Worm (Caenorhabditis elegans) whole organism, L4 larva: ENCODE results near the gene mrck-1.

Experiments
- F26F4.8 ChIP-seq: fragments of 200-800 bp; sonication (Bioruptor generic); conservative IDR thresholded peaks from 2 replicates; pipeline ENCODE4 v1.3.6; 2022; ENCODE audit warnings: missing genetic modification characterization, missing compliant biosample characterization
- F44E2.7 ChIP-seq: fragments of 200-800 bp; sonication (Bioruptor generic); IDR thresholded peaks from 2 replicates; pipeline ENCODE4 v2.1.2; 2022; ENCODE audit warnings: missing genetic modification characterization, missing compliant biosample characterization
- F49E8.2 ChIP-seq: sonication (generic microtip); optimal IDR thresholded peaks from 2 replicates; lab custom pipeline; 2016; ENCODE audit warnings: missing compliant biosample characterization, mild to moderate bottlenecking, missing genetic modification characterization, borderline replicate concordance
- T20F7.1 ChIP-seq: fragments of 200-800 bp; sonication (Bioruptor generic); optimal IDR thresholded peaks from 2 replicates; lab custom pipeline; 2018; ENCODE audit warnings: mild to moderate bottlenecking, missing genetic modification characterization, missing compliant biosample characterization
- T26A8.4 ChIP-seq: fragments of 200-800 bp; sonication (Bioruptor generic); IDR thresholded peaks from 2 replicates; pipeline ENCODE4 v1.3.6; 2022; ENCODE audit warnings: missing genetic modification characterization, missing compliant biosample characterization
- Y48G9A.11 ChIP-seq: fragments of 200-800 bp; sonication (Bioruptor generic); IDR thresholded peaks from 2 replicates; pipeline ENCODE4 v1.3.6; 2022; ENCODE audit warnings: missing genetic modification reagents, missing genetic modification characterization, missing compliant biosample characterization
- Y5F2A.4 ChIP-seq: fragments of 200-800 bp; sonication (Bioruptor generic); optimal IDR thresholded peaks from 2 replicates; lab custom pipeline; 2018; ENCODE audit warnings: mild to moderate bottlenecking, missing genetic modification characterization, missing compliant biosample characterization
- ZK337.2 ChIP-seq: fragments of 200-800 bp; sonication (Bioruptor generic); IDR thresholded peaks from 2 replicates; pipeline ENCODE4 v1.3.6; 2022; ENCODE audit warnings: missing genetic modification reagents, missing genetic modification characterization, missing compliant biosample characterization
- aha-1 ChIP-seq: fragments of 150-350 bp; peaks from one replicate; lab custom pipeline; 2014; ENCODE audit warnings: missing biosample characterization, missing genetic modification characterization
- aly-2 ChIP-seq: sonication (generic microtip); optimal IDR thresholded peaks from 2 replicates; lab custom pipeline; 2018; ENCODE audit warnings: missing biosample characterization, missing genetic modification characterization
- arid-1 ChIP-seq: fragments of 200-800 bp; sonication (Bioruptor generic); conservative IDR thresholded peaks from 2 replicates; pipeline ENCODE4 v1.3.6; 2022; ENCODE audit warnings: missing genetic modification reagents, missing genetic modification characterization, missing compliant biosample characterization
- attf-4 ChIP-seq: sonication (generic microtip); optimal IDR thresholded peaks from 3 replicates; lab custom pipeline; 2017; ENCODE audit warnings: missing biosample characterization, missing genetic modification characterization
- ceh-44 ChIP-seq: fragments of 200-800 bp; sonication (Bioruptor generic); IDR thresholded peaks from 2 replicates; pipeline ENCODE4 v1.3.6; 2022; ENCODE audit warnings: missing genetic modification reagents, missing genetic modification characterization, missing compliant biosample characterization
- ceh-62 ChIP-seq: sonication (generic microtip); optimal IDR thresholded peaks from 2 replicates; lab custom pipeline; 2017; ENCODE audit warnings: missing biosample characterization, missing genetic modification characterization
- cey-2 ChIP-seq: sonication (generic microtip); optimal IDR thresholded peaks from 3 replicates; lab custom pipeline; 2017; ENCODE audit warnings: missing genetic modification characterization, mild to moderate bottlenecking, missing compliant biosample characterization, antibody characterized with exemption, borderline replicate concordance; ENCODE audit not compliant: insufficient read depth
- dmd-6 ChIP-seq: fragments of 200-800 bp; sonication (Bioruptor generic); IDR thresholded peaks from 2 replicates; pipeline ENCODE4 v1.3.6; 2022; ENCODE audit warnings: missing genetic modification reagents, missing genetic modification characterization, missing compliant biosample characterization
- dmd-8 ChIP-seq: fragments of 200-800 bp; sonication (Bioruptor generic); IDR thresholded peaks from 2 replicates; pipeline ENCODE4 v1.3.6; 2022; ENCODE audit warnings: missing genetic modification characterization, missing compliant biosample characterization
- dmd-9 ChIP-seq: fragments of 200-800 bp; sonication (Bioruptor generic); IDR thresholded peaks from 2 replicates; pipeline ENCODE4 v1.3.6; 2022; ENCODE audit warnings: missing genetic modification reagents, missing genetic modification characterization, missing compliant biosample characterization
- fos-1 ChIP-seq: fragments of 150-350 bp; optimal IDR thresholded peaks from 2 replicates; lab custom pipeline; 2014; ENCODE audit warnings: missing biosample characterization, missing genetic modification characterization
- gei-8 ChIP-seq: fragments of 200-800 bp; sonication (Bioruptor generic); optimal IDR thresholded peaks from 2 replicates; lab custom pipeline; 2018; ENCODE audit warnings: mild to moderate bottlenecking, missing genetic modification characterization, missing compliant biosample characterization
- hlh-11 ChIP-seq: fragments of 200-800 bp; sonication (Bioruptor generic); optimal IDR thresholded peaks from 2 replicates; lab custom pipeline; 2018; ENCODE audit warnings: mild to moderate bottlenecking, missing genetic modification characterization, missing compliant biosample characterization
- jun-1 ChIP-seq: fragments of 150-350 bp; optimal IDR thresholded peaks from 2 replicates; lab custom pipeline; 2014; ENCODE audit warnings: missing biosample characterization, missing genetic modification reagents, missing genetic modification characterization
- lim-7 ChIP-seq: fragments of 200-800 bp; sonication (Bioruptor generic); IDR thresholded peaks from 2 replicates; pipeline ENCODE4 v1.3.6; 2022; ENCODE audit warnings: missing genetic modification characterization, missing compliant biosample characterization
- lin-29 ChIP-seq: fragments of 200-800 bp; sonication (Bioruptor generic); IDR thresholded peaks from 2 replicates; pipeline ENCODE4 v1.3.6; 2022; ENCODE audit warnings: missing genetic modification reagents, missing genetic modification characterization, missing compliant biosample characterization
- lin-38 ChIP-seq: fragments of 200-800 bp; sonication (Bioruptor generic); IDR thresholded peaks from 2 replicates; pipeline ENCODE4 v1.3.6; 2022; ENCODE audit warnings: missing genetic modification reagents, missing genetic modification characterization, missing compliant biosample characterization
- lir-3 ChIP-seq: sonication (generic microtip); optimal IDR thresholded peaks from 2 replicates; lab custom pipeline; 2016; ENCODE audit warnings: mild to moderate bottlenecking, missing genetic modification characterization, missing compliant biosample characterization
- lsy-2 ChIP-seq, 2 experiments: fragments of 150-350 bp in 1 of 2; sonication (generic microtip) in 1 of 2; optimal IDR thresholded peaks; 2 replicates each; lab custom pipeline; 2014 to 2017; ENCODE audit warnings: missing biosample characterization in 2 of 2, missing genetic modification characterization in 2 of 2
- madf-9 ChIP-seq: fragments of 200-800 bp; sonication (Bioruptor generic); conservative IDR thresholded peaks from 2 replicates; pipeline ENCODE4 v1.3.6; 2022; ENCODE audit warnings: missing genetic modification reagents, missing genetic modification characterization, missing compliant biosample characterization
- mdl-1 ChIP-seq, 2 experiments: fragments of 150-350 bp in 1 of 2; sonication (generic microtip) in 1 of 2; optimal IDR thresholded peaks; 2 replicates each; lab custom pipeline; 2014 to 2017; ENCODE audit warnings: missing biosample characterization in 2 of 2, missing genetic modification characterization in 2 of 2
- mep-1 ChIP-seq: fragments of 150-350 bp; sonication (generic microtip); optimal IDR thresholded peaks from 3 replicates; lab custom pipeline; 2014; ENCODE audit warnings: missing biosample characterization, missing genetic modification characterization
- mxl-2 ChIP-seq: fragments of 200-800 bp; sonication (Bioruptor generic); conservative IDR thresholded peaks from 2 replicates; pipeline ENCODE4 v1.3.6; 2022; ENCODE audit warnings: missing genetic modification reagents, missing genetic modification characterization, missing compliant biosample characterization
- mxl-3 ChIP-seq: fragments of 200-800 bp; sonication (Bioruptor generic); optimal IDR thresholded peaks from 2 replicates; lab custom pipeline; 2018; ENCODE audit warnings: mild to moderate bottlenecking, missing genetic modification characterization, missing compliant biosample characterization
- nhr-102 ChIP-seq: sonication (generic microtip); optimal IDR thresholded peaks from 2 replicates; lab custom pipeline; 2016; ENCODE audit warnings: mild to moderate bottlenecking, missing genetic modification characterization, moderate library complexity, missing compliant biosample characterization
- nhr-111 ChIP-seq: fragments of 200-800 bp; sonication (Bioruptor generic); optimal IDR thresholded peaks from 2 replicates; lab custom pipeline; 2018; ENCODE audit warnings: mild to moderate bottlenecking, missing genetic modification characterization, missing compliant biosample characterization
- nhr-237 ChIP-seq: sonication (generic microtip); optimal IDR thresholded peaks from 2 replicates; lab custom pipeline; 2017; ENCODE audit warnings: missing biosample characterization, missing genetic modification characterization
- nhr-25 ChIP-seq: sonication (generic microtip); optimal IDR thresholded peaks from 2 replicates; lab custom pipeline; 2017; ENCODE audit warnings: missing genetic modification characterization, mild to moderate bottlenecking, missing compliant biosample characterization, antibody characterized with exemption, moderate library complexity, borderline replicate concordance; ENCODE audit not compliant: insufficient read depth
- nhr-42 ChIP-seq: fragments of 200-800 bp; sonication (Bioruptor generic); IDR thresholded peaks from 2 replicates; pipeline ENCODE4 v1.3.6; 2022; ENCODE audit warnings: missing genetic modification characterization, missing compliant biosample characterization
- nhr-77 ChIP-seq: fragments of 150-350 bp; optimal IDR thresholded peaks from 2 replicates; lab custom pipeline; 2014; ENCODE audit warnings: missing biosample characterization, missing genetic modification characterization
- pha-4 ChIP-seq, 2 experiments: fragments of 150-350 bp in 1 of 2; fragments of 200-800 bp in 1 of 2; sonication (Bioruptor generic) in 1 of 2; IDR thresholded peaks in 1 of 2; optimal IDR thresholded peaks in 1 of 2; 2 replicates each; pipeline versions ENCODE4 v1.3.6 to Lab custom; 2014 to 2022; ENCODE audit warnings: missing genetic modification characterization in 2 of 2, missing genetic modification reagents in 2 of 2, missing biosample characterization in 1 of 2, missing compliant biosample characterization in 1 of 2
- php-3 ChIP-seq: fragments of 200-800 bp; sonication (Bioruptor generic); IDR thresholded peaks from 2 replicates; pipeline ENCODE4 v1.3.6; 2022; ENCODE audit warnings: missing genetic modification reagents, missing genetic modification characterization, missing compliant biosample characterization
- pqm-1 ChIP-seq: sonication (generic microtip); optimal IDR thresholded peaks from 2 replicates; lab custom pipeline; 2017; ENCODE audit warnings: missing biosample characterization, missing genetic modification characterization
- saeg-2 ChIP-seq: fragments of 200-800 bp; sonication (Bioruptor generic); IDR thresholded peaks from 2 replicates; pipeline ENCODE4 v1.3.6; 2022; ENCODE audit warnings: missing genetic modification reagents, missing genetic modification characterization, missing compliant biosample characterization
- set-16 ChIP-seq: fragments of 200-800 bp; sonication (Bioruptor generic); IDR thresholded peaks from 2 replicates; pipeline ENCODE4 v1.3.6; 2022; ENCODE audit warnings: missing genetic modification reagents, missing genetic modification characterization, missing compliant biosample characterization
- tag-97 ChIP-seq: fragments of 200-800 bp; sonication (Bioruptor generic); IDR thresholded peaks from 2 replicates; pipeline ENCODE4 v1.3.6; 2022; ENCODE audit warnings: missing genetic modification characterization, missing compliant biosample characterization
- tra-1 ChIP-seq: fragments of 200-800 bp; sonication (Bioruptor generic); IDR thresholded peaks from 2 replicates; pipeline ENCODE4 v1.3.6; 2022; ENCODE audit warnings: missing genetic modification reagents, missing genetic modification characterization, missing compliant biosample characterization
- unc-130 ChIP-seq: sonication (generic microtip); optimal IDR thresholded peaks from 2 replicates; lab custom pipeline; 2016; ENCODE audit warnings: missing genetic modification reagents, missing genetic modification characterization, missing compliant biosample characterization
- unc-39 ChIP-seq: sonication (generic microtip); optimal IDR thresholded peaks from 2 replicates; lab custom pipeline; 2017; ENCODE audit warnings: missing biosample characterization, missing genetic modification characterization
- zip-11 ChIP-seq: fragments of 200-800 bp; sonication (Bioruptor generic); IDR thresholded peaks from 2 replicates; pipeline ENCODE4 v1.3.6; 2022; ENCODE audit warnings: missing genetic modification characterization, missing compliant biosample characterization
- ztf-11 ChIP-seq: fragments of 150-350 bp; optimal IDR thresholded peaks from 2 replicates; lab custom pipeline; 2014; ENCODE audit warnings: missing biosample characterization, missing genetic modification characterization
- ztf-7 ChIP-seq: fragments of 150-350 bp; optimal IDR thresholded peaks from 2 replicates; lab custom pipeline; 2014; ENCODE audit warnings: missing biosample characterization, missing genetic modification characterization

Gene mrck-1

DNA sequence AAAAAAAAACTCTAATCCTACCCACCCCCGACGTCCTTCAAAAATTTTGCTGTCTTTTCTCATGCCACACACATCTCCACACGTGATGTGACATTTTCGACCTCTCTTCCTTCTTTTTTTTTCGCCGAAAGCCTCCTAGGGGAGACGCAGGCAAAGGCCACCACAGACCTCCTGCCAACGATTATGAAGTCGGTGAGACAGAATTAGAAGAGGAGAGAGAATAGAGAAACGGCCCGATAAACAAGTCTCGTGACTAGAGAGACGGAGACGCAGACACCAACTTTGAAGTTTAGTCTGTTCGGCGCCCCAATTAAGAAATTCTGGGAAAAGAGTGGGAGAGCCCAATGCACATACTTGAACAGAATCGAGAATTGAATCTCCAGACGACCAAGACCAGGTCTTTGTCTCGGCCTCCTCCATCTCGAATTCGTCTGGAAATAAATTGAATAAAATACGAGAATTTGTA lies 42.6 kb downstream of the mrck-1 start (continued):
- TF ChIP-seq hlh-11 (peak; percentile 98), pha-4 (GFP tag; IDR thresholded peaks at IDR 0.05; lab: Robert Waterston, UW) (peak; percentile 88), pha-4 (tag; optimal IDR thresholded peaks at IDR 0.05; lab: Kevin White, UChicago) (peak; percentile 61), aha-1 (tag; lab: Kevin White, UChicago) (peak; percentile 36), nhr-102 (tag; lab: Kevin White, UChicago) (peak; percentile 92), mdl-1 (tag; optimal IDR thresholded peaks at IDR 0.05; lab: Kevin White, UChicago) (peak; percentile 92 to 98), lir-3 (no peak), madf-9 (GFP tag; lab: Robert Waterston, UW) (peak; percentile 45), pqm-1 (tag; lab: Kevin White, UChicago) (peak; percentile 37), mep-1 (peak; percentile 98), lim-7 (GFP tag; lab: Robert Waterston, UW) (peak; percentile 28), dmd-8 (GFP tag; lab: Robert Waterston, UW) (peak; percentile 74; the same call in 1 of the 2 replicates), unc-39 (tag; lab: Kevin White, UChicago) (peak; percentile 44), lin-38 (GFP tag; lab: Robert Waterston, UW) (no peak; the same call in 1 of the 2 replicates), Y5F2A.4 (GFP tag; lab: Kevin White, UChicago) (no peak), unc-130 (GFP tag; lab: Kevin White, UChicago) (peak; percentile 37), ceh-62 (tag; lab: Kevin White, UChicago) (no peak), nhr-111 (GFP tag; lab: Kevin White, UChicago) (no peak), T26A8.4 (GFP tag; lab: Robert Waterston, UW) (peak; percentile 86), dmd-9 (GFP tag; lab: Robert Waterston, UW) (0 out of 2 replicates have a peak, but pooled peaks have one; percentile 22), mxl-2 (GFP tag; lab: Robert Waterston, UW) (peak; percentile 48; the same call in 1 of the 2 replicates), nhr-77 (tag; lab: Kevin White, UChicago) (peak; percentile 96), aly-2 (tag; lab: Kevin White, UChicago) (no peak), set-16 (GFP tag; lab: Robert Waterston, UW) (peak; percentile 75; the same call in 1 of the 2 replicates), saeg-2 (peak; percentile 82), jun-1 (tag; lab: Kevin White, UChicago) (peak; percentile 85), php-3 (GFP tag; lab: Robert Waterston, UW) (no peak; the same call in 1 of the 2 replicates), ZK337.2 (GFP tag; lab: Robert Waterston, UW) (no peak), tag-97 (GFP tag; lab: Robert Waterston, UW) (no peak), lin-29 (GFP tag; lab: Robert Waterston, UW) (peak; percentile 75), zip-11 (GFP tag; lab: Robert Waterston, UW) (no peak), cey-2 (tag; lab: Kevin White, UChicago) (peak; percentile 81), attf-4 (tag; lab: Kevin White, UChicago) (no peak), nhr-25 (peak; percentile 92), mxl-3 (GFP tag; lab: Kevin White, UChicago) (peak; percentile 60), arid-1 (peak; percentile 66), ztf-11 (tag; lab: Kevin White, UChicago) (no peak), fos-1 (tag; lab: Kevin White, UChicago) (no peak), ceh-44 (GFP tag; lab: Robert Waterston, UW) (0 out of 2 replicates have a peak, but pooled peaks have one; percentile 36), T20F7.1 (GFP tag; lab: Kevin White, UChicago) (peak; percentile 86), nhr-42 (GFP tag; lab: Robert Waterston, UW) (0 out of 2 replicates have a peak, but pooled peaks have one; percentile 68), nhr-237 (peak; percentile 61), F49E8.2 (tag; lab: Kevin White, UChicago) (no peak), ztf-7 (tag; lab: Kevin White, UChicago) (peak; percentile 75), dmd-6 (GFP tag; lab: Robert Waterston, UW) (peak; percentile 98), lsy-2 (tag; optimal IDR thresholded peaks at IDR 0.05; lab: Kevin White, UChicago) (peak; percentile 89 to 94), F26F4.8 (GFP tag; lab: Robert Waterston, UW) (no peak), F44E2.7 (0 out of 2 replicates have a peak, but pooled peaks have one; percentile 9), Y48G9A.11 (no peak), gei-8 (GFP tag; lab: Kevin White, UChicago) (peak; percentile 50), tra-1 (GFP tag; lab: Robert Waterston, UW) (peak; percentile 94)
